Fruit fly (Drosophila melanogaster): ENCODE results near the gene CG46281.

CG46281 gene

DNA sequence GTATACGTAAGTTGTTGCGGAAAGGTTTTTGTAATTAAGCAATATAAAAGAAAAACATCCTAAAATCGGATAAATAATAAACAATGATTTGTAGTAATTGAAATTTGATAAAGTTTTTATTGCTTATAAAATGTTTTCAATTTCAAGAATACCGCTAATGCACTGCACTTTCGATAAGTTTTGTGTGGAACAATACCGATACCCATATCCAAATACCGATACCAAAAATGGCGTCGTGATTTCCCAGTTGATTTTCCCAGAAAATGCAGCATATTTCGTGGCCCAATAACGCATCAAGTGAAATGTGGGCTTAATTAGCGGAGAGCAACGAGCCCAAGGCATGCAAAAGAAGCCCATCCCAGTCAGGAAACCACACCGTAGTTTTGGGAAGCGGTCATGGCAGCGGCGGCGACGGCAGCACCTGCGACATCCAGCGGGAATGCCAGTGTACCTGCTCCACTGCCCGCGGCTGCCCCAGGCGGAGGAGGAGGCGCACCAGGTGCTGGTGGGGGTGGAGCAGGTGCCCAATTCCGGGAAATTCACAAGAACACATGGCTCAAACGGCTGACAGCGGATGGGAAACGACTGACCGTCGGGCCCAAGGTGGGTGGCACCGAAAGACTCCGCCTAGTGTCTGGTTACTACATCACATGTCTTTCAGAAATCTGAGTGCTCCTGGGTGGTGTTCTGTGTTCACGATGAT, 44.1 kb downstream of the CG46281 start, which contains the start of gene CG31342 (continued):
- no peak for TF ChIP-seq CG18599 (GFP tag; optimal IDR thresholded peaks at IDR 0.05)
- no peak for TF ChIP-seq CG6654 (GFP tag; optimal IDR thresholded peaks at IDR 0.05)
- TF ChIP-seq cwo (GFP tag; optimal IDR thresholded peaks at IDR 0.05): no peak
- peak; percentile 71 for TF ChIP-seq CG3995 (GFP tag; optimal IDR thresholded peaks at IDR 0.05)
- no peak for TF ChIP-seq CG11696 (GFP tag; IDR thresholded peaks at IDR 0.05)
- no peak for TF ChIP-seq Asciz (GFP tag; optimal IDR thresholded peaks at IDR 0.05)
- TF ChIP-seq Mes4 (GFP tag; optimal IDR thresholded peaks at IDR 0.05): no peak
- no peak for TF ChIP-seq seq (GFP tag; IDR thresholded peaks at IDR 0.05)
- TF ChIP-seq Dek (tag; optimal IDR thresholded peaks at IDR 0.05): peak; percentile 7
- TF ChIP-seq CG6854 (GFP tag; optimal IDR thresholded peaks at IDR 0.05): no peak
- peak; percentile 48 for TF ChIP-seq CG13296 (GFP tag; optimal IDR thresholded peaks at IDR 0.05)
- peak; percentile 24 for TF ChIP-seq CG12104 (GFP tag; optimal IDR thresholded peaks at IDR 0.05)
- TF ChIP-seq CG14014 (GFP tag; IDR thresholded peaks at IDR 0.05): peak; percentile 35; the same call in 1 of the 2 replicates
- no peak for TF ChIP-seq dysf (GFP tag; IDR thresholded peaks at IDR 0.05)
- no peak for TF ChIP-seq Gug (GFP tag; IDR thresholded peaks at IDR 0.05)
- no peak for TF ChIP-seq crc (GFP tag; optimal IDR thresholded peaks at IDR 0.05)
- no peak for TF ChIP-seq CG4854 (GFP tag; optimal IDR thresholded peaks at IDR 0.05)
- TF ChIP-seq CG1024 (GFP tag; IDR thresholded peaks at IDR 0.05): peak; percentile 48
- peak; percentile 7 for TF ChIP-seq da (GFP tag; optimal IDR thresholded peaks at IDR 0.05)
- peak; percentile 94 for TF ChIP-seq sens (GFP tag)
- no peak for TF ChIP-seq btn (GFP tag; optimal IDR thresholded peaks at IDR 0.05)
- no peak for TF ChIP-seq fu2 (GFP tag; optimal IDR thresholded peaks at IDR 0.05)
- TF ChIP-seq lbe (GFP tag; optimal IDR thresholded peaks at IDR 0.05): no peak
- TF ChIP-seq pho (GFP tag; optimal IDR thresholded peaks at IDR 0.05): peak; percentile 9
- no peak for TF ChIP-seq dan (GFP tag; IDR thresholded peaks at IDR 0.05)
- no peak for TF ChIP-seq Hsf (GFP tag; optimal IDR thresholded peaks at IDR 0.05)
- no peak for TF ChIP-seq BtbVII (GFP tag; optimal IDR thresholded peaks at IDR 0.05)
- no peak for TF ChIP-seq Nf-YB (GFP tag; optimal IDR thresholded peaks at IDR 0.05)
- no peak for TF ChIP-seq salm (tag; optimal IDR thresholded peaks at IDR 0.05)
- TF ChIP-seq Spps (tag; optimal IDR thresholded peaks at IDR 0.05): no peak
- TF ChIP-seq Hmr (GFP tag; optimal IDR thresholded peaks at IDR 0.05): no peak
- no peak for TF ChIP-seq CG10366 (GFP tag; IDR thresholded peaks at IDR 0.05)
- TF ChIP-seq H2.0 (GFP tag; IDR thresholded peaks at IDR 0.05): no peak
- peak; percentile 60 for TF ChIP-seq hbn (GFP tag; IDR thresholded peaks at IDR 0.05; ENCODE audit: partially characterized antibody)
- TF ChIP-seq luna (GFP tag; optimal IDR thresholded peaks at IDR 0.05): no peak
- no peak for TF ChIP-seq ftz-f1 (GFP tag; optimal IDR thresholded peaks at IDR 0.05)
- no peak for TF ChIP-seq fd102C (GFP tag; optimal IDR thresholded peaks at IDR 0.05)
- no peak for TF ChIP-seq Side (GFP tag; optimal IDR thresholded peaks at IDR 0.05)
- no peak for TF ChIP-seq jing (GFP tag; optimal IDR thresholded peaks at IDR 0.05)
- TF ChIP-seq CG2129 (GFP tag; IDR thresholded peaks at IDR 0.05; ENCODE audit: partially characterized antibody): peak; percentile 30; the same call in 1 of the 2 replicates
- peak; percentile 88 for TF ChIP-seq YL-1 (GFP tag; optimal IDR thresholded peaks at IDR 0.05)
- TF ChIP-seq CG10565 (GFP tag; optimal IDR thresholded peaks at IDR 0.05): no peak
- TF ChIP-seq fd64A (GFP tag; optimal IDR thresholded peaks at IDR 0.05): no peak
- TF ChIP-seq CG7271 (tag; optimal IDR thresholded peaks at IDR 0.05): peak; percentile 50
- TF ChIP-seq CG31224 (GFP tag; IDR thresholded peaks at IDR 0.05): no peak
- TF ChIP-seq Ssrp (tag; optimal IDR thresholded peaks at IDR 0.05): peak; percentile 38
- no peak for TF ChIP-seq CG11398 (GFP tag; optimal IDR thresholded peaks at IDR 0.05)
- peak; percentile 54 for TF ChIP-seq dmrt11E (tag; optimal IDR thresholded peaks at IDR 0.05)
- TF ChIP-seq MESR4 (GFP tag; optimal IDR thresholded peaks at IDR 0.05): peak; percentile 96
- TF ChIP-seq ham (GFP tag; IDR thresholded peaks at IDR 0.05): no peak
- TF ChIP-seq ase (GFP tag; IDR thresholded peaks at IDR 0.05): no peak

Measured in whole organism, embryonic.